Worm (Caenorhabditis elegans): ENCODE results near the gene dpy-30.

ce11 chrV:12208678-12209077 lies 17.4 kb downstream of the dpy-30 start:
- TF ChIP-seq ztf-29 (GFP tag; IDR thresholded peaks at IDR 0.05) (no peak), klf-2 (GFP tag; conservative IDR thresholded peaks at IDR 0.05) (no peak), ref-1 (GFP tag; conservative IDR thresholded peaks at IDR 0.05) (no peak), med-1 (GFP tag; optimal IDR thresholded peaks at IDR 0.05; ENCODE audit: insufficient read depth) (no peak), T22C8.4 (GFP tag; IDR thresholded peaks at IDR 0.05) (no peak), flt-1 (GFP tag; IDR thresholded peaks at IDR 0.05) (no peak)

Data from whole organism, midembryonic.